Fruit fly (Drosophila melanogaster): ENCODE results near the gene CG17917.
A peak's percentile ranks its signal among the peaks of the same experiment; 100 is the strongest.

CG17917 gene

DNA sequence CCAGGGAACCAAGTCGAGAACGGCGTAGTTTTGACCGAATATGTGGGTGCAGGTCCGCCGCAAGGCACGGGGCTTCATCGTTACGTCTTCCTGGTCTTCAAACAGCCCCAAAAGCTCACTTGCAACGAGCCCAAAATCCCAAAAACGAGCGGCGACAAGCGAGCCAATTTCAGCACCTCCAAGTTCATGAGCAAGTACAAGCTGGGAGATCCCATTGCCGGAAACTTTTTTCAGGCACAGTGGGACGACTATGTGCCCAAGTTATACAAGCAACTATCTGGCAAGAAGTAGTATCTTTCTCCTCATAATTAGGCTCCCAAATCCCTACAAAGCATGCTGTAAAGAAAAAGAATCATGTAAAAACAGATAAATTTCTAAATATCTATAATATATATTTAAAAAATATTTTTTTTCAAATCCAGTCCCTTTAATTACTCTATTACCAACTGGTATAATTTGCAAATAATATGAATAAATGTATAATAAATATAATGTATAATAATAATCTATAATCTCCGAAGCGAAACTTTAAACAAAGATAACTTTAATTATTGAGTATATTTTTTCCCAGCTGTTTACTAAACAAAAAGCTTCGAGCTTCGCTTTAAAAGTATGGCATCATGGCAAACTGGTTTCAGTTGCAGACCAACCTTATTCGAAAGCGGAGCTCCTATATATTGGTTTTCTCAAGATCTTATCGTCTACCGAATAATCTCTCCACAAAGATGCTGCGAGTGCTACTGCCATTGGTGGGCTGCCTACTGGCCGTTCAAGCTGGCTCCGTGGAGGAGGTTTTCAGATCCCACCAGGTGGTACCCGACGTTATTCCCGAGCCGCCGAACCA, 1.9 kb downstream of the CG17917 start, which contains the start of gene CG17919:
Gene CG17919, plus strand, starts transcription at position 634 of the 844 bp plus-strand sequence.
- TF ChIP-seq Hr4 (GFP tag; optimal IDR thresholded peaks at IDR 0.05): peak; percentile 19
- TF ChIP-seq dsx (GFP tag; optimal IDR thresholded peaks at IDR 0.05; ENCODE audit: poor library complexity, severe bottlenecking): peak; percentile 13
- TF ChIP-seq Smox (GFP tag; optimal IDR thresholded peaks at IDR 0.05): peak; percentile 27
- no peak for TF ChIP-seq Eip93F (GFP tag; optimal IDR thresholded peaks at IDR 0.05)
- TF ChIP-seq CG3919 (GFP tag; optimal IDR thresholded peaks at IDR 0.05): peak; percentile 57
- TF ChIP-seq CG6854 (GFP tag; optimal IDR thresholded peaks at IDR 0.05): peak; percentile 17
- TF ChIP-seq spab (GFP tag; optimal IDR thresholded peaks at IDR 0.05): no peak
- TF ChIP-seq CG6792 (GFP tag; optimal IDR thresholded peaks at IDR 0.05): peak; percentile 22
- TF ChIP-seq lz (GFP tag; optimal IDR thresholded peaks at IDR 0.05): peak; percentile 14
- TF ChIP-seq CG8119 (GFP tag; IDR thresholded peaks at IDR 0.05): peak; percentile 61
- TF ChIP-seq CG11902 (GFP tag; optimal IDR thresholded peaks at IDR 0.05): no peak
- no peak for TF ChIP-seq CG16779 (tag; optimal IDR thresholded peaks at IDR 0.05)
- TF ChIP-seq CG6808 (GFP tag; optimal IDR thresholded peaks at IDR 0.05): peak; percentile 53
- peak in 1 of 2 experiments; percentile 12 for TF ChIP-seq salr (GFP tag; optimal IDR thresholded peaks at IDR 0.05)
- peak; percentile 53 for TF ChIP-seq CG15336 (GFP tag; IDR thresholded peaks at IDR 0.05)
- TF ChIP-seq esn (GFP tag; optimal IDR thresholded peaks at IDR 0.05): peak; percentile 44
- peak; percentile 15 for TF ChIP-seq Sox15 (GFP tag; optimal IDR thresholded peaks at IDR 0.05)
- TF ChIP-seq topi (GFP tag; optimal IDR thresholded peaks at IDR 0.05): peak; percentile 35
- peak; percentile 24 for TF ChIP-seq pdm3 (GFP tag; optimal IDR thresholded peaks at IDR 0.05)
- TF ChIP-seq CG10631 (GFP tag; optimal IDR thresholded peaks at IDR 0.05): peak; percentile 39
- TF ChIP-seq eg (GFP tag; IDR thresholded peaks at IDR 0.05): 0 out of 3 replicates have a peak, but pooled peaks have one; percentile 14
- TF ChIP-seq cyc (GFP tag; optimal IDR thresholded peaks at IDR 0.05): no peak
- peak; percentile 41 for TF ChIP-seq achi (GFP tag; optimal IDR thresholded peaks at IDR 0.05)
- TF ChIP-seq CG8632 (GFP tag; optimal IDR thresholded peaks at IDR 0.05): peak; percentile 57
- TF ChIP-seq Sox102F (GFP tag; optimal IDR thresholded peaks at IDR 0.05): no peak
- no peak for TF ChIP-seq svp (GFP tag)
- TF ChIP-seq Hr39 (GFP tag; optimal IDR thresholded peaks at IDR 0.05): peak; percentile 23
- peak; percentile 37 for TF ChIP-seq CG3032 (tag; optimal IDR thresholded peaks at IDR 0.05)
- peak; percentile 58 for TF ChIP-seq CG34406 (GFP tag; optimal IDR thresholded peaks at IDR 0.05)
- no peak for TF ChIP-seq CG6276 (GFP tag; optimal IDR thresholded peaks at IDR 0.05)
- TF ChIP-seq CG8319 (GFP tag; optimal IDR thresholded peaks at IDR 0.05): no peak
- TF ChIP-seq CG7368 (GFP tag; optimal IDR thresholded peaks at IDR 0.05): peak; percentile 32
- peak; percentile 99 for TF ChIP-seq CG1621 (tag; optimal IDR thresholded peaks at IDR 0.05)
- TF ChIP-seq OdsH (GFP tag; optimal IDR thresholded peaks at IDR 0.05): peak; percentile 60
- no peak for TF ChIP-seq vri (GFP tag; optimal IDR thresholded peaks at IDR 0.05)
- TF ChIP-seq Blimp-1 (GFP tag; optimal IDR thresholded peaks at IDR 0.05): no peak
- peak; percentile 60 for TF ChIP-seq Eip78C (GFP tag)
- peak; percentile 13 for TF ChIP-seq CG31627 (GFP tag; optimal IDR thresholded peaks at IDR 0.05)
- peak; percentile 27 for TF ChIP-seq Ets96B (tag; optimal IDR thresholded peaks at IDR 0.05)
- no peak for TF ChIP-seq fd85E (GFP tag; optimal IDR thresholded peaks at IDR 0.05)
- peak; percentile 52 for TF ChIP-seq acj6 (GFP tag; optimal IDR thresholded peaks at IDR 0.05)

DNA sequence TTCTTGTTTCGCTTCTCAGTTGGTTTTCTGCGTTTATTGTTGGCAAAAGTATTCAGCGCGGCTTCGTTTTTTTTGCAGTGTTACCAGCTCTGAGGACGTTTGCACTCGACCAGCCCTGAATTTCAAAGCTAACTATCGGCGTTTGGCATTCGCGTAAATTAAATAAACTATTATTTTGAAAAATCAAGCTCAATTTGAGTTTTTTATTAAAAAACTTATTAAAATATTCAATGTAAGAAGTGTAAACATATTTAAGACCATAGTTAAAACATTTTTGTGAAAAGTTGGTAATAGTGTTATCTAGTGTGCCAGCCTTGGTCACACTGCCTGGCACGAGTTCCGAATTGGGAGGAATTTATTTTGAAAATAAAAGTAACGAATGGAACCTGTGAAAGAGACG, 4.0 kb downstream of the CG17917 start, which contains the start of the genes SmD2 and CG18048:
Gene SmD2, minus strand, starts transcription at position 98 of the 400 bp plus-strand sequence.
Gene CG18048, plus strand, starts transcription at position 298 of the 400 bp plus-strand sequence.
- TF ChIP-seq CG8632 (GFP tag; optimal IDR thresholded peaks at IDR 0.05): no peak
- peak; percentile 3 for TF ChIP-seq CG31627 (GFP tag; optimal IDR thresholded peaks at IDR 0.05)
- no peak for TF ChIP-seq acj6 (GFP tag; optimal IDR thresholded peaks at IDR 0.05)
- no peak for TF ChIP-seq CG11902 (GFP tag; optimal IDR thresholded peaks at IDR 0.05)
- no peak for TF ChIP-seq Met (GFP tag; optimal IDR thresholded peaks at IDR 0.05)
- peak; percentile 8 for TF ChIP-seq cyc (GFP tag; optimal IDR thresholded peaks at IDR 0.05)
- TF ChIP-seq spab (GFP tag; optimal IDR thresholded peaks at IDR 0.05): no peak
- peak; percentile 3 for TF ChIP-seq esn (GFP tag; optimal IDR thresholded peaks at IDR 0.05)
- peak; percentile 48 for TF ChIP-seq Sox14 (GFP tag; optimal IDR thresholded peaks at IDR 0.05)
- no peak for TF ChIP-seq Gug (GFP tag; IDR thresholded peaks at IDR 0.05)
- no peak for TF ChIP-seq CG6792 (GFP tag; optimal IDR thresholded peaks at IDR 0.05)
- TF ChIP-seq net (GFP tag; optimal IDR thresholded peaks at IDR 0.05): no peak
- no peak for TF ChIP-seq svp (GFP tag)
- TF ChIP-seq Sox102F (GFP tag; optimal IDR thresholded peaks at IDR 0.05): no peak
- TF ChIP-seq CG32006 (GFP tag; optimal IDR thresholded peaks at IDR 0.05): no peak
- no peak for TF ChIP-seq CG11762 (GFP tag; optimal IDR thresholded peaks at IDR 0.05; ENCODE audit: insufficient read depth)
- TF ChIP-seq CG34406 (GFP tag; optimal IDR thresholded peaks at IDR 0.05): no peak
- TF ChIP-seq pdm3 (GFP tag; optimal IDR thresholded peaks at IDR 0.05): no peak
- TF ChIP-seq ss (GFP tag; optimal IDR thresholded peaks at IDR 0.05): no peak
- peak; percentile 12 for TF ChIP-seq CG3032 (tag; optimal IDR thresholded peaks at IDR 0.05)
- TF ChIP-seq CG6854 (GFP tag; optimal IDR thresholded peaks at IDR 0.05): no peak
- TF ChIP-seq dsx (GFP tag; optimal IDR thresholded peaks at IDR 0.05; ENCODE audit: poor library complexity, severe bottlenecking): peak; percentile 3
